Fruit fly (Drosophila melanogaster): ENCODE measurements around the gene Lip1.

Lip1 gene

dm6 chr2L:10661490-10662240 lies 39.7 kb downstream of the Lip1 start, which contains the start of gene CG31871 (continued):
- TF ChIP-seq ranshi (GFP tag; IDR thresholded peaks at IDR 0.05), result peak; percentile 63
- TF ChIP-seq CG13894 (tag; optimal IDR thresholded peaks at IDR 0.05), result no peak
- no peak for TF ChIP-seq Sry-β (GFP tag; optimal IDR thresholded peaks at IDR 0.05)
- no peak for TF ChIP-seq vfl (GFP tag; optimal IDR thresholded peaks at IDR 0.05)
- no peak for TF ChIP-seq pnt (GFP tag; optimal IDR thresholded peaks at IDR 0.05)
- TF ChIP-seq kay (GFP tag; optimal IDR thresholded peaks at IDR 0.05), result no peak
- peak; percentile 43 for TF ChIP-seq HmgZ (tag; optimal IDR thresholded peaks at IDR 0.05)
- TF ChIP-seq ttk (GFP tag; IDR thresholded peaks at IDR 0.05), result peak; percentile 77
- TF ChIP-seq Sry-δ (GFP tag; optimal IDR thresholded peaks at IDR 0.05), result no peak
- no peak for TF ChIP-seq yki (optimal IDR thresholded peaks at IDR 0.05)
- no peak for TF ChIP-seq CG17802 (tag; optimal IDR thresholded peaks at IDR 0.05)
- TF ChIP-seq Spps (tag; optimal IDR thresholded peaks at IDR 0.05), result peak; percentile 36
- TF ChIP-seq Atf6 (GFP tag; IDR thresholded peaks at IDR 0.05), result peak; percentile 69; the same call in 1 of the 2 replicates
- peak; percentile 16; the same call in 1 of the 2 replicates for TF ChIP-seq CG6272 (GFP tag; IDR thresholded peaks at IDR 0.05)
- no peak for TF ChIP-seq wek (GFP tag; optimal IDR thresholded peaks at IDR 0.05)
- TF ChIP-seq row (GFP tag; IDR thresholded peaks at IDR 0.05), result peak; percentile 75
- peak; percentile 15 for TF ChIP-seq jing (GFP tag; optimal IDR thresholded peaks at IDR 0.05)
- peak; percentile 58 for TF ChIP-seq Hmr (GFP tag; optimal IDR thresholded peaks at IDR 0.05)
- no peak for TF ChIP-seq Gsc (GFP tag; IDR thresholded peaks at IDR 0.05)
- peak; percentile 67 for TF ChIP-seq CG3847 (GFP tag; IDR thresholded peaks at IDR 0.05)
- TF ChIP-seq YL-1 (GFP tag; optimal IDR thresholded peaks at IDR 0.05), result no peak
- TF ChIP-seq Doc3 (GFP tag; IDR thresholded peaks at IDR 0.05; ENCODE audit: partially characterized antibody), result no peak
- no peak for TF ChIP-seq pfk (GFP tag; optimal IDR thresholded peaks at IDR 0.05)
- TF ChIP-seq unpg (GFP tag; optimal IDR thresholded peaks at IDR 0.05), result peak; percentile 82
- TF ChIP-seq chn (GFP tag; optimal IDR thresholded peaks at IDR 0.05), result no peak
- peak; percentile 61 for TF ChIP-seq fd3F (GFP tag; optimal IDR thresholded peaks at IDR 0.05)
- peak; percentile 35 for TF ChIP-seq CG1529 (GFP tag; optimal IDR thresholded peaks at IDR 0.05)
- TF ChIP-seq bsh (GFP tag; optimal IDR thresholded peaks at IDR 0.05), result peak in 1 of 2 experiments; percentile 81
- peak; percentile 11 for TF ChIP-seq pros (GFP tag; optimal IDR thresholded peaks at IDR 0.05)
- TF ChIP-seq shn (GFP tag; optimal IDR thresholded peaks at IDR 0.05), result no peak
- peak; percentile 86 for TF ChIP-seq CG13424 (tag; optimal IDR thresholded peaks at IDR 0.05)
- peak; percentile 38; the same call in 1 of the 2 replicates for TF ChIP-seq seq (GFP tag; IDR thresholded peaks at IDR 0.05)
- peak; percentile 56 for TF ChIP-seq Hr3 (GFP tag; optimal IDR thresholded peaks at IDR 0.05)
- no peak for TF ChIP-seq repo (GFP tag; optimal IDR thresholded peaks at IDR 0.05)
- no peak for TF ChIP-seq CG2129 (GFP tag; IDR thresholded peaks at IDR 0.05; ENCODE audit: partially characterized antibody)
- TF ChIP-seq bigmax (GFP tag; optimal IDR thresholded peaks at IDR 0.05), result no peak
- TF ChIP-seq CG10565 (GFP tag; optimal IDR thresholded peaks at IDR 0.05), result no peak
- no peak for TF ChIP-seq Neu2 (GFP tag; optimal IDR thresholded peaks at IDR 0.05; ENCODE audit: borderline replicate concordance)
- peak; percentile 83 for TF ChIP-seq CG12391 (tag; optimal IDR thresholded peaks at IDR 0.05)
- TF ChIP-seq CTCF (GFP tag; optimal IDR thresholded peaks at IDR 0.05), result no peak
- peak; percentile 62 for TF ChIP-seq Dek (tag; optimal IDR thresholded peaks at IDR 0.05)
- TF ChIP-seq CG7357 (GFP tag; IDR thresholded peaks at IDR 0.05), result peak; percentile 71; the same call in 2 of the 3 replicates
- no peak for TF ChIP-seq CG9609 (GFP tag; optimal IDR thresholded peaks at IDR 0.05)
- no peak for TF ChIP-seq CG4360 (GFP tag; IDR thresholded peaks at IDR 0.05)
- no peak for TF ChIP-seq Mes4 (GFP tag; optimal IDR thresholded peaks at IDR 0.05)
- no peak for TF ChIP-seq z (GFP tag; IDR thresholded peaks at IDR 0.05)
- TF ChIP-seq corto (GFP tag; optimal IDR thresholded peaks at IDR 0.05), result no peak
- TF ChIP-seq CkIIα-i1 (GFP tag; IDR thresholded peaks at IDR 0.05), result no peak
- TF ChIP-seq eve (GFP tag; optimal IDR thresholded peaks at IDR 0.05), result peak in 1 of 2 experiments; percentile 77
- peak; percentile 79 for TF ChIP-seq gsb-n (tag; optimal IDR thresholded peaks at IDR 0.05)
